Worm (Caenorhabditis elegans): ENCODE results near the gene nhr-135.

The nhr-135 gene

DNA sequence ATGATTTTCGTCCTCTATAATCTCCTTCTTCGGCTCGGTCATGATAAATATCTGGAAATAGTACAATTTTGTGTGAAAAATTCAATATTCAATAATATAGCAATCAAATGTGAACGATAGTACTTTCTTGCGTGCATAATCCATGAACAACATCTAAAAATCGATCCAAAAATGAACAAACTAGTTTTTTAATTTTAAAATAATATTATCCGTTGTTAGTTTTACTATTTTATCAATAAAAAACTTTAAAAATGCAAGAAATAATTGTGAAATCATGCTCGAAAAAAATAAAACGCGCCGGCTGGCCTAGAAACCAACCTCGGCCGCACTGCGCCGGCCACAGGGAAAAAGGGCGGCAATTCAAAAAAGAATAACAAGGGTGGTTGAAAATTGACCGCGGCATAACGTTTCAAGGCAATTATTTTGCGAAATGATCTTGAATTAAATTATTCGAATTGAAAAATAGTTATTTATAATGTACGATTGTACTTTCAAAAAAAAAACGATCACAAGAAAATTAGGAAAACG is 8.9 kb downstream of the nhr-135 start, which contains the start of gene mys-1:
Gene mys-1, minus strand, starts transcription at position 51 of the 528 bp plus-strand sequence.
- no peak for TF ChIP-seq akir-1 (GFP tag; optimal IDR thresholded peaks at IDR 0.05)
- TF ChIP-seq hrde-1 (tag; optimal IDR thresholded peaks at IDR 0.05; ENCODE audit: borderline replicate concordance), result no peak
- TF ChIP-seq rec-8 (tag; optimal IDR thresholded peaks at IDR 0.05), result peak in 1 of 2 experiments; percentile 16
- TF ChIP-seq ama-1 (optimal IDR thresholded peaks at IDR 0.05), result no peak
- no peak for TF ChIP-seq ama-1 (GFP tag; optimal IDR thresholded peaks at IDR 0.05)
- peak; percentile 6; the same call in 1 of the 2 replicates for TF ChIP-seq egrh-3 (GFP tag; IDR thresholded peaks at IDR 0.05)
- TF ChIP-seq let-526 (GFP tag; IDR thresholded peaks at IDR 0.05), result no peak
- TF ChIP-seq ceh-79 (tag; optimal IDR thresholded peaks at IDR 0.05), result no peak
- TF ChIP-seq attf-5 (GFP tag; optimal IDR thresholded peaks at IDR 0.05), result peak; percentile 17
- peak; percentile 51; the same call in 1 of the 2 replicates for TF ChIP-seq dox-1 (GFP tag; IDR thresholded peaks at IDR 0.05)
- TF ChIP-seq dpl-1 (GFP tag; optimal IDR thresholded peaks at IDR 0.05), result peak; percentile 86
- peak; percentile 9 for TF ChIP-seq him-1 (tag; optimal IDR thresholded peaks at IDR 0.05)
- peak; percentile 10 for TF ChIP-seq K12H6.12 (tag; optimal IDR thresholded peaks at IDR 0.05)
- no peak for TF ChIP-seq Y56A3A.18 (GFP tag; IDR thresholded peaks at IDR 0.05)
- TF ChIP-seq lin-35 (GFP tag; optimal IDR thresholded peaks at IDR 0.05), result peak in 2 of 3 experiments; percentile 45 to 92
- no peak for TF ChIP-seq nhr-90 (tag; optimal IDR thresholded peaks at IDR 0.05)
- TF ChIP-seq cebp-1 (GFP tag; IDR thresholded peaks at IDR 0.05), result no peak
- peak; percentile 70 for TF ChIP-seq cebp-1 (tag; optimal IDR thresholded peaks at IDR 0.05)
- no peak for TF ChIP-seq Y53F4B.3 (GFP tag; IDR thresholded peaks at IDR 0.05)
- peak; percentile 16 for TF ChIP-seq lsl-1 (GFP tag; optimal IDR thresholded peaks at IDR 0.05)
- no peak for TF ChIP-seq gei-17 (GFP tag; optimal IDR thresholded peaks at IDR 0.05)
- peak; percentile 99 for TF ChIP-seq lin-54 (GFP tag; optimal IDR thresholded peaks at IDR 0.05)
- no peak for TF ChIP-seq hmg-20 (GFP tag; IDR thresholded peaks at IDR 0.05)
- TF ChIP-seq mcd-1 (GFP tag; IDR thresholded peaks at IDR 0.05), result peak; percentile 66
- no peak for TF ChIP-seq ztf-25 (GFP tag; IDR thresholded peaks at IDR 0.05)
- peak; percentile 56 for TF ChIP-seq unc-130 (GFP tag; optimal IDR thresholded peaks at IDR 0.05)
- TF ChIP-seq snpc-1.3 (tag; optimal IDR thresholded peaks at IDR 0.05; ENCODE audit: insufficient read depth), result no peak
- no peak for TF ChIP-seq C17E4.6 (GFP tag; IDR thresholded peaks at IDR 0.05)
- TF ChIP-seq madf-6 (GFP tag; IDR thresholded peaks at IDR 0.05), result peak; percentile 49
- no peak for TF ChIP-seq hmg-1.2 (GFP tag; IDR thresholded peaks at IDR 0.05)
- peak; percentile 13 for TF ChIP-seq ceh-27 (GFP tag; optimal IDR thresholded peaks at IDR 0.05)
- TF ChIP-seq Y95B8A.8 (GFP tag; IDR thresholded peaks at IDR 0.05), result no peak
- no peak for TF ChIP-seq zim-3 (tag; optimal IDR thresholded peaks at IDR 0.05)
- TF ChIP-seq aptf-2 (GFP tag; conservative IDR thresholded peaks at IDR 0.05), result no peak
- TF ChIP-seq madf-10 (tag; optimal IDR thresholded peaks at IDR 0.05), result peak; percentile 11
- peak; percentile 14 for TF ChIP-seq tbp1 (GFP tag; optimal IDR thresholded peaks at IDR 0.05)
- peak; percentile 79 for TF ChIP-seq efl-1 (GFP tag; optimal IDR thresholded peaks at IDR 0.05)
- 0 out of 2 replicates have a peak, but pooled peaks have one; percentile 42 for TF ChIP-seq attf-3 (GFP tag; conservative IDR thresholded peaks at IDR 0.05)
- no peak for TF ChIP-seq die-1 (tag; optimal IDR thresholded peaks at IDR 0.05)
- TF ChIP-seq lin-40 (tag; optimal IDR thresholded peaks at IDR 0.05), result no peak
- no peak for TF ChIP-seq snpc-3.4 (tag; optimal IDR thresholded peaks at IDR 0.05)
- no peak for TF ChIP-seq ekl-4 (GFP tag; IDR thresholded peaks at IDR 0.05)
- peak; percentile 61 for TF ChIP-seq ZK185.1 (tag; optimal IDR thresholded peaks at IDR 0.05; ENCODE audit: poor library complexity, severe bottlenecking)
- 0 out of 2 replicates have a peak, but pooled peaks have one; percentile 27 for TF ChIP-seq K11D2.4 (GFP tag; IDR thresholded peaks at IDR 0.05)
- peak; percentile 32 for TF ChIP-seq ztf-18 (tag; optimal IDR thresholded peaks at IDR 0.05)
- TF ChIP-seq atf-7 (tag; optimal IDR thresholded peaks at IDR 0.05), result no peak
- TF ChIP-seq nfya-2 (GFP tag; IDR thresholded peaks at IDR 0.05), result no peak

All from whole organism, young adult.